Worm (Caenorhabditis elegans) whole organism, late embryonic: ENCODE results near the gene F34D6.1.

Source experiments
- C08G9.2 ChIP-seq: sonication (generic microtip); optimal IDR thresholded peaks from 2 replicates; lab custom pipeline; 2016; ENCODE audit warnings: mild to moderate bottlenecking, missing genetic modification characterization, moderate library complexity, missing compliant biosample characterization
- F13H6.1 ChIP-seq: sonication (generic microtip); optimal IDR thresholded peaks from 2 replicates; lab custom pipeline; 2016; ENCODE audit warnings: missing genetic modification characterization, missing compliant biosample characterization
- fkh-10 ChIP-seq: fragments of 150-350 bp; optimal IDR thresholded peaks from 2 replicates; lab custom pipeline; 2014; ENCODE audit warnings: missing biosample characterization, missing genetic modification reagents, missing genetic modification characterization
- pag-3 ChIP-seq: sonication (generic microtip); optimal IDR thresholded peaks from 2 replicates; lab custom pipeline; 2016; ENCODE audit warnings: missing compliant biosample characterization, missing genetic modification characterization, borderline replicate concordance
- pqm-1 ChIP-seq: sonication (generic microtip); optimal IDR thresholded peaks from 2 replicates; lab custom pipeline; 2016; ENCODE audit warnings: missing genetic modification characterization, missing compliant biosample characterization

- TF ChIP-seq pag-3 (tag; lab: Kevin White, UChicago) (no peak), C08G9.2 (tag; lab: Kevin White, UChicago) (no peak), F13H6.1 (tag; lab: Kevin White, UChicago) (no peak), pqm-1 (no peak), fkh-10 (GFP tag; lab: Kevin White, UChicago) (no peak)
Observed at ce11 chrII:2649015-2649414, 32.0 kb downstream of the F34D6.1 start.
